Fruit fly (Drosophila melanogaster): ENCODE measurements around the gene dnc.

The dnc gene

DNA sequence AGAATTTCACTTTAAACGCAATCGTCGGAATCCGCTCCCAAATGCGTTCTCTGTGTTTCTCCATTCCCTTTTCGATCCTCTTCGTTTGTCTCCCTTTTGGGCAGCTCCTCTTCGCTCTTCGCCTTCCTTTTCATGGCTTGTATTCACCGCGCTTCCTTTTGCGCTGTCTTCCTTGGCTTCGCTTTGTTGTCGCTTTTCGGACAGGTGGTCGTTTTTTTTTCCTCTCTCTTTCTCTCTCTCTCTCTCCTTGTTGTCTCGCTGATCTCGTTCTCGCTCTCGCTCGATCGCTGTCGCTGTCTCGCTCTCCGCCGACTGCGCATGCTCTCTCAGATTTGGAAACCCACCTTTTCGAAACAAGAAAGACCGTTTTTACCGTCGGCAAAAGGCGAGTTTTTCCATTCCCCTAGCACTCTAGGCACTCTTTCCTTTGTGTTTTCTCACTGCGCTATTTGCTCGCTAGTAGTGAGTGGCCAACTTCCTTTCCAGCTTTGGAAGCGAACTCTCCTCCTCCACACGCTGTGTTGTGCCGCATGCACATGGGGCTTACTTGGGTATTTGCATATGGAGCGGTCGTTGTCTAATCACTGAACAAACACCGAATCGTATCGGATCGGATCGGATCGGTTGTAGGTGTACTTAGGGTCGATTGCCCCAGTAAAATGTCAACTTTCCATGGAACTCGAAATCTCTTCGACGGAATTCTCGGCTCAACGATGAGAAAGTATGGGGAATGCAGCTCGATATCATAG is 39.7 kb upstream of the dnc start:
- TF ChIP-seq CG7101 (tag; optimal IDR thresholded peaks at IDR 0.05) = no peak
- no peak for TF ChIP-seq bab1 (GFP tag; optimal IDR thresholded peaks at IDR 0.05)
- no peak for TF ChIP-seq CG12768 (GFP tag; optimal IDR thresholded peaks at IDR 0.05)
- no peak for TF ChIP-seq kay (GFP tag; ENCODE audit: borderline replicate concordance)

DNA sequence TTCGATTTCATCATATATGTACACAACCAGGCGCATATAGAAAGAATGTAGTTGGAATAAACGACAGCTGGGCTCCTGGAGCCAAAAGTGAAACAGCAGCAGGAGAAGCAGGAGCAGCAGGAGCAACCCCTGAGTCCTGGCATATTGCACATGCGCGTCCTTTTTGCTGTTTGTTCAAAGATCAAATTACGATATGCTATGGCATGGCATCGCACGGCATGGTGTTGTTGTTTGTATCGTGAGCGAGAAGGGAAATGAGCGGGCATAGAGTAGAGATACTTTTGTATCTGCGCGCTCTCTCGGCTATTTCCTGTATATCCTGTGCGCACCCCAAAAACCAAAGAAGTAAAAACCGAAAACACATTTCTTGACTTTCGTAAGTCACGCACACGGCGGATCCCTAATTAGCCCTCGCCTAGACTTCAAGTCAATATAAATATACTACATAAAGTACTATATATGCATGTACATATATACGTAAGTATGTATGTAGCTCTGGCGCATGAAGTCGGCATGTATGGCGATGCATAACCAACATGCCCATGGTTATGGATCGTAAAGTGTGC is 38.3 kb upstream of the dnc start:
- TF ChIP-seq Clk (GFP tag; optimal IDR thresholded peaks at IDR 0.05) (no peak), CG1620 (GFP tag; optimal IDR thresholded peaks at IDR 0.05) (no peak), CG33017 (tag; optimal IDR thresholded peaks at IDR 0.05) (no peak), pad (GFP tag; optimal IDR thresholded peaks at IDR 0.05) (no peak), cic (GFP tag; optimal IDR thresholded peaks at IDR 0.05) (no peak), CG12768 (GFP tag; optimal IDR thresholded peaks at IDR 0.05) (no peak), CG14711 (tag; optimal IDR thresholded peaks at IDR 0.05) (no peak), Crg-1 (GFP tag; optimal IDR thresholded peaks at IDR 0.05) (no peak), kay (GFP tag; ENCODE audit: borderline replicate concordance) (no peak), tj (GFP tag; optimal IDR thresholded peaks at IDR 0.05) (no peak), ovo (GFP tag; optimal IDR thresholded peaks at IDR 0.05) (no peak), bab1 (GFP tag; optimal IDR thresholded peaks at IDR 0.05) (no peak), Mnt (GFP tag; optimal IDR thresholded peaks at IDR 0.05) (no peak), toe (GFP tag; optimal IDR thresholded peaks at IDR 0.05) (no peak), CG11617 (GFP tag; optimal IDR thresholded peaks at IDR 0.05) (no peak), CG7045 (GFP tag; optimal IDR thresholded peaks at IDR 0.05) (no peak), CG5204 (GFP tag; optimal IDR thresholded peaks at IDR 0.05) (no peak), Hr96 (GFP tag; optimal IDR thresholded peaks at IDR 0.05) (no peak)

DNA sequence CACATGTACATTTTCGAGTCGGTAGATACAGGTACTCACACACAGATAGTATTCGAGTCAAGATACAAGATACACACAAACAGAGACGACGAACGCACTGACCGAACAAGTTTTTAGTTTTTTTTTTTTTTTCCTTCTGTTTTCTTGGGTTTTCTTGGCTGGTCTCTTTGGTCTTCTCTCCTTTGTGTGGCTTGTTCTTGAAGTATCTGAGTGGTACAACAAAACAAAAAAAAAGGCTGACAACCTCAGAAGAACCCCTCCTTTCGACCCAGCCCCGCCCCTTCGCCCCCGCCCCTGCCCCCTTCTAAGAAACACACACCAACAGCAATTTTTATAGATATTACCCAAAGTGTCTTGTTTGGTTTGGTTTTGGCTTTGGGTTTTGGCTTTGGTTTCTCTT is 36.3 kb upstream of the dnc start:
- TF ChIP-seq Crg-1 (GFP tag; optimal IDR thresholded peaks at IDR 0.05) = no peak
- TF ChIP-seq cic (GFP tag; optimal IDR thresholded peaks at IDR 0.05) = no peak
- TF ChIP-seq CG1620 (GFP tag; optimal IDR thresholded peaks at IDR 0.05) = no peak
- TF ChIP-seq pad (GFP tag; optimal IDR thresholded peaks at IDR 0.05) = no peak

DNA sequence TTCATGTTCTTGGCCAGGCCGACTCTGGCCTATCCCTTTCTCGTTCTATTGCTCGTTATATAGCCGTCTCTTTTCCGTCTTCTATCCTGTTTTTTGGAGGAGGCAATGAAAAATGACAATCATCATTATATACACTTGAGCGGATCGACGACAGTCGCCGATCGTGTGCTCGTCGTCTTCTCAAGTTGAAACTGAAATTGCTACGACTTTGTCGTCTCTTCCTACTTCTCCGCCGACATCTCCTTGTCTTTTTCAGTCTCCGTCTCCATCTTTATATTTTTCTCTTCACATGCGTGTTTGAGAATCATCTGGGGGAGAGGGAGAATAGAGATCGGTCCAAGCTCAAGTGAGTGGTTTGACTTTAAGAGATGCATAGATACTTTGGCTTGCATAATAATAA is 35.4 kb upstream of the dnc start:
- TF ChIP-seq bab1 (GFP tag; optimal IDR thresholded peaks at IDR 0.05) = no peak
- TF ChIP-seq CG5204 (GFP tag; optimal IDR thresholded peaks at IDR 0.05) = no peak
- TF ChIP-seq ovo (GFP tag; optimal IDR thresholded peaks at IDR 0.05) = no peak
- no peak for TF ChIP-seq CG11617 (GFP tag; optimal IDR thresholded peaks at IDR 0.05)
- no peak for TF ChIP-seq Clk (GFP tag; optimal IDR thresholded peaks at IDR 0.05)
- TF ChIP-seq Hr96 (GFP tag; optimal IDR thresholded peaks at IDR 0.05) = no peak
- TF ChIP-seq CG14711 (tag; optimal IDR thresholded peaks at IDR 0.05) = no peak
- TF ChIP-seq Crg-1 (GFP tag; optimal IDR thresholded peaks at IDR 0.05) = no peak
- no peak for TF ChIP-seq cic (GFP tag; optimal IDR thresholded peaks at IDR 0.05)
- TF ChIP-seq tj (GFP tag; optimal IDR thresholded peaks at IDR 0.05) = no peak

DNA sequence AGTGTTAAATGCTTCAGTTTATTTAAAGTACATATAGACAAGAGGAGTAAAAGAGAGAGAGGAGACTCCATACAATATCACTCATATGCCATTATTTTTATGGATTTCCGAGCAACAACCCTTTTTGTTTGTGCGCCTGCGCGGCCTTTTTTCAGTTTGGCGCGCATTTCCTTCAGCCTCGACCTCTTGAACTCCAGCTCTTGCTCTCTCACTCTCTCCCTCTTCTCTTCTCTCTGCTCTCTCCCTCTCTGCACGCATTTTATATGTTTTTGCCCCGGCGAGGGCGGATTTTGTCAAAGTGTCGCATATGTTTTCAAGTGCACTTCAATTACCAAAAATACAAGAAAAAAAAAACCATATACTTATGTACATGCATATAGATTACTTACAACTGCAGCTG is 34.1 kb upstream of the dnc start:
- TF ChIP-seq ovo (GFP tag; optimal IDR thresholded peaks at IDR 0.05) (no peak), CG12768 (GFP tag; optimal IDR thresholded peaks at IDR 0.05) (no peak), Crg-1 (GFP tag; optimal IDR thresholded peaks at IDR 0.05) (no peak), CG14711 (tag; optimal IDR thresholded peaks at IDR 0.05) (no peak), CG7101 (tag; optimal IDR thresholded peaks at IDR 0.05) (no peak), CG11617 (GFP tag; optimal IDR thresholded peaks at IDR 0.05) (no peak), Hr96 (GFP tag; optimal IDR thresholded peaks at IDR 0.05) (no peak), kay (GFP tag; ENCODE audit: borderline replicate concordance) (no peak), CG5204 (GFP tag; optimal IDR thresholded peaks at IDR 0.05) (no peak), cnc (optimal IDR thresholded peaks at IDR 0.05) (no peak), cic (GFP tag; optimal IDR thresholded peaks at IDR 0.05) (no peak), Mnt (GFP tag; optimal IDR thresholded peaks at IDR 0.05) (no peak), tj (GFP tag; optimal IDR thresholded peaks at IDR 0.05) (no peak), CG33017 (tag; optimal IDR thresholded peaks at IDR 0.05) (no peak)

DNA sequence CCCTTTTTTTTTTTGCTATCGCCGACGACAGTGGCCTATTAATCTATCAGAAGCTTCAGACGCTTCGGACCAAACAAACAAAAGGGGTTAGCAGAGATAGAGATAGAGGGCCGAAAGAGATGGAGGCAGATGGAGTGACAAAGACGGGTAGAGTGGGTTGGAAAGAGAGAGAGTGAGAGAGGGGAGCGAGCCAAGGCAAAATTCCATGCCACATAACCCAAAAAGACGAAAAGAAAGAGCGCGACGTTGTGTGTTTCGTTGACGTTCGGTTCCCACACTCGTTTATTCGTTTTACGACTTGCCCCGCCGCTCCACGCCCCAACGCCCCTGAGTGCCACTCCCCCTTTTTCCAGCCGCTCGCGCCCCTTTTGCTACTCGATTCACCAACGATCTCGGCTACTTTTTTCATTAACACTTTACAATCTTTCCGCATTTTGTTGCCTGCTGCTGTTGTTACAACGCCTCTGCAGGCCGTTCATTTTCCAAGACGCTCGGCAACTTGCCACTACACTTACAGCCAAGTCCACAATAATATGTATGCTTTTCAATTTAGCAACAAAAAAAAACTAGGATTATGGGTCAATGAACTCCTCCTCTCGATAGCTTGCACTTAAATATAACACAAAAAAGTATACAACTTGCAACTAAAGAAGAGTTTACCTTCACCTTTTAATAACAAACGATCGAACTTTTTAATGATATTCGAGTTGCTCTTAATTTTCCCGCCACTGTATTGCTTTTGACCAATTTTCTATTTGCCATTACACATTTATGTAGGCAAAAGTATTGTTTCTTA is 32.8 kb upstream of the dnc start:
- TF ChIP-seq ovo (GFP tag; optimal IDR thresholded peaks at IDR 0.05) (no peak), bab1 (GFP tag; optimal IDR thresholded peaks at IDR 0.05) (no peak), CG14711 (tag; optimal IDR thresholded peaks at IDR 0.05) (no peak), tj (GFP tag; optimal IDR thresholded peaks at IDR 0.05) (no peak), CG11617 (GFP tag; optimal IDR thresholded peaks at IDR 0.05) (no peak), CG5204 (GFP tag; optimal IDR thresholded peaks at IDR 0.05) (no peak), CG33017 (tag; optimal IDR thresholded peaks at IDR 0.05) (no peak)

DNA sequence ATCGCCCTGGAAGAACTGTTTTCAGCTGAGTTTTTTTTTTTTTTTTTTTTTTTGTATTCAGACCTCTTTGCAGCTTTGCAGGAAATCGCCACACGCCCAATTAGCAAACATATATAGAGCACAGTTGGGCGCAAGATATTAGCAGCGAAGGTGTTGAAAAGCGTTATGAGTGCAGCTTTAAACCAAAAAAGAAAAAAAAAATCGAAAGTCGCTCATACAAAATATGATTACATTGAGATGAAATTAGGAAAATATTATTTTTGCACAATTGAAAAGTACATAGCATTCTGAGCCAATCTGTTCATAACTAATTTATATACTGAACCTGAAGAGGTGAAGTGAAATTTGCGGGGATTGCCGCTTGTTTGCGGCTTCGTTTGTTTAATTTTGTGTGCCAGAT is 29.2 kb upstream of the dnc start:
- TF ChIP-seq bab1 (GFP tag; optimal IDR thresholded peaks at IDR 0.05) = peak; percentile 24
- TF ChIP-seq tj (GFP tag; optimal IDR thresholded peaks at IDR 0.05) = no peak
- TF ChIP-seq CG14711 (tag; optimal IDR thresholded peaks at IDR 0.05) = peak; percentile 15
- TF ChIP-seq CG5204 (GFP tag; optimal IDR thresholded peaks at IDR 0.05) = no peak

Data from whole organism, adult.